Worm (Caenorhabditis elegans): ENCODE measurements around the gene C08E3.13.

Gene C08E3.13

DNA sequence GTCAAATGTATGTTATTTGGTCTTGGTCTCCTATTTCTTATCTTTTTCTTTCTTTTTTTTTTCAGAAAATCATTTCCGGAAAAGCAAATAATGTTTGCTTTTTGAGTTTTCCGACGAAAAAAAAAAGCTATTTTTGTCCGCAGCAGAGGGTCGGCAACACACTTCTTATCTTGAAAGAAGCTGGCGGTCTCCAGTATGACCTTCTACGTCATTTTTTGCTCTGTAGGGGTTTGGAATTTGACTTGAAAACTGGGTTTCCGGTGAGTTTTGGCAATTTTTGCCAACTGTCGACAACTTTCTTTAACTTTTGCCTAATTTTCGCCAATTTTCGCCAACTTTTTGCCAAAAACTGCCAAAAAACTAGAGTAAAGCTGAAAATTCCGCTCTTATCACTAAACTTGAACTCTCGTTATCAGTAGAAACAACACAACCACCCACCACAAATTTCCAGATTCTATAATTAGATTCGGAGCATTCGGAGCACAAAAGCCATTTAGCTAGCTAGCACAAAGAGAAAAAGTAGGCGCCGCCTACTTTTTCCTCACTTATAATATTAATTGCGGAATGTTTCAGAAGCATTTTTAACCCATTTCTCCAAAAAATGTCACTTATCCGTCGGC is 38.3 kb upstream of the C08E3.13 start, which contains the start of gene nhx-6:
Gene nhx-6, plus strand, starts transcription at position 570 of the 620 bp plus-strand sequence.
- TF ChIP-seq mls-2 (tag; optimal IDR thresholded peaks at IDR 0.05), result no peak
- TF ChIP-seq snpc-4 (tag; optimal IDR thresholded peaks at IDR 0.05), result no peak
- no peak for TF ChIP-seq lin-13 (tag; optimal IDR thresholded peaks at IDR 0.05)
- no peak for TF ChIP-seq nhr-237 (tag; optimal IDR thresholded peaks at IDR 0.05)
- TF ChIP-seq M03D4.4 (tag; optimal IDR thresholded peaks at IDR 0.05), result no peak
- TF ChIP-seq unc-39 (tag; optimal IDR thresholded peaks at IDR 0.05), result no peak
- TF ChIP-seq ham-2 (GFP tag; optimal IDR thresholded peaks at IDR 0.05), result no peak
- TF ChIP-seq lsy-2 (tag; optimal IDR thresholded peaks at IDR 0.05), result no peak
- no peak for TF ChIP-seq ces-1 (GFP tag; optimal IDR thresholded peaks at IDR 0.05)
- no peak for TF ChIP-seq cnd-1 (tag; optimal IDR thresholded peaks at IDR 0.05)
- no peak for TF ChIP-seq drap-1 (GFP tag; optimal IDR thresholded peaks at IDR 0.05)
- no peak for TF ChIP-seq mep-1 (tag; optimal IDR thresholded peaks at IDR 0.05)
- no peak for TF ChIP-seq ztf-11 (tag; optimal IDR thresholded peaks at IDR 0.05)
- no peak for TF ChIP-seq ceh-39 (tag; optimal IDR thresholded peaks at IDR 0.05)

DNA sequence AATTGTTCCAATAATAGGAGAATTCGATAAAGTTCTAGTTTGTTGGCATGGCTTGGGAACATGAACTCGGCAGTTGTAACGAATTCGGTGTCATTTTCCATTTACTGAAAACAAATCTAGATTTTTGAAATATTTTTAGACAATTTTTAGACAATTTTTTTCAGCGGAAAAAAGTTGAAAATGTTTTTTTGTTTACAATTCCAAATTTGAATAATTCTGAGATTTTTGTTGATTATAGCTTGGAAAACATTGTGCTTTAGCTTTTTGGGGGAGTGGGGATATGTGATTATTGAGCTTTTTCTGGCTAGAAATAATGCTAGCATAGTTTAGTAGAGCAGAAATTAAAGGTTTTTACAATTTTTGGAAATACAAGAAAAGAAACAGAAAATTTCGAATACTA is 36.8 kb upstream of the C08E3.13 start, which contains the start of gene srw-97:
Gene srw-97, minus strand, starts transcription at position 101 of the 400 bp plus-strand sequence.
- TF ChIP-seq sptf-1 (tag; optimal IDR thresholded peaks at IDR 0.05) (no peak), drap-1 (GFP tag; optimal IDR thresholded peaks at IDR 0.05) (no peak), sem-2 (GFP tag; optimal IDR thresholded peaks at IDR 0.05) (no peak), lin-13 (tag; optimal IDR thresholded peaks at IDR 0.05) (no peak), unc-62 (GFP tag; optimal IDR thresholded peaks at IDR 0.05) (no peak), M03D4.4 (tag; optimal IDR thresholded peaks at IDR 0.05) (no peak)

DNA sequence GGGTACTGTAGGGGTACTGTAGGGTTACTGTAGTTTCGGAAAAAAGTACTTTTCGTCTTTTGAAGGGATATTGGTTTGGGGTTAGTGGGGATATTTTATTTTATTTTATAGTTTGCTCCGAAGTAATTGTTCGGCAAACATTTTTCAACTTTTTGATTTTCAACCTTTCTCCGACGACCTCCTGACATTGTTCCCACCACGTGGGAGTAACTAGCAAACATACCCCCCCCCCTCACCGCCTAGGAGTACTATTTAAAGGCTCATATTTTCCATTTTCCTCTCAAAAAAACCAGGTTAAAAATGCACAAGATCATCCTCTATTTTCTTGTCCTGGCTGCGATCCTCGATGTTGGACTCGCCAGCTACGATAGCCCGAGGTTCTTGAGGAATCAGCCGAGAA is 33.9 kb upstream of the C08E3.13 start, which contains the start of gene srlf-29:
Gene srlf-29, plus strand, starts transcription at position 301 of the 400 bp plus-strand sequence.
- no peak for TF ChIP-seq ceh-43 (GFP tag; optimal IDR thresholded peaks at IDR 0.05)
- TF ChIP-seq nhr-2 (tag; optimal IDR thresholded peaks at IDR 0.05), result no peak
- TF ChIP-seq blmp-1 (tag; optimal IDR thresholded peaks at IDR 0.05), result no peak
- no peak for TF ChIP-seq ham-2 (GFP tag; optimal IDR thresholded peaks at IDR 0.05)
- no peak for TF ChIP-seq M03D4.4 (tag; optimal IDR thresholded peaks at IDR 0.05)
- no peak for TF ChIP-seq sem-2 (GFP tag; optimal IDR thresholded peaks at IDR 0.05)
- TF ChIP-seq mep-1 (tag; optimal IDR thresholded peaks at IDR 0.05), result no peak
- TF ChIP-seq nhr-237 (tag; optimal IDR thresholded peaks at IDR 0.05), result no peak
- TF ChIP-seq pha-4 (tag; optimal IDR thresholded peaks at IDR 0.05), result no peak
- no peak for TF ChIP-seq hlh-1 (tag; optimal IDR thresholded peaks at IDR 0.05)
- no peak for TF ChIP-seq nhr-28 (tag; optimal IDR thresholded peaks at IDR 0.05)
- TF ChIP-seq drap-1 (GFP tag; optimal IDR thresholded peaks at IDR 0.05), result no peak
- no peak for TF ChIP-seq cnd-1 (tag; optimal IDR thresholded peaks at IDR 0.05)
- TF ChIP-seq unc-120 (tag; optimal IDR thresholded peaks at IDR 0.05; ENCODE audit: poor library complexity, severe bottlenecking), result no peak
- TF ChIP-seq flh-1 (GFP tag; optimal IDR thresholded peaks at IDR 0.05), result no peak
- no peak for TF ChIP-seq unc-62 (GFP tag; optimal IDR thresholded peaks at IDR 0.05)
- TF ChIP-seq mab-5 (tag; optimal IDR thresholded peaks at IDR 0.05), result no peak
- no peak for TF ChIP-seq elt-1 (tag; optimal IDR thresholded peaks at IDR 0.05; ENCODE audit: borderline replicate concordance, insufficient read depth)
- no peak for TF ChIP-seq ces-1 (GFP tag; optimal IDR thresholded peaks at IDR 0.05)
- no peak for TF ChIP-seq ceh-39 (tag; optimal IDR thresholded peaks at IDR 0.05)

DNA sequence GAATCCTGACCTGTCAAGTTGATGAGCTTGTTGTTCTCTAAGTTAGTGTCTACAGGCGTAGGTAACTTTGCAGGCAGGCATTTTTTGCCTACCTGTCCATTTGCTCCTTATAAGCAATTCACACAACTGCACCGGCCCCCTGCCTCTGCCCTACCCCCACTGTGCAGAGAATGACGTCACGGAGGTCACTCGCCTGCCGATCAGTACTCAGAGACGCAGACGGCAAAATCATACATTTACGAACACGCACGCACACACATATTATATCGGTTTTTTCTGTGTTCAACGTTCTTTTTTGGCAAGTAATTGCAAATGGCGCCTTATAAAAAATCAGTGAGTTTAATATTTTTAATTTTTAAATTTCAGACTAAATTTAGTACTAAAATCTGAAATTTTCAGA is 31.4 kb upstream of the C08E3.13 start, which contains the start of gene duxl-1:
Gene duxl-1, plus strand, starts transcription at position 184 of the 400 bp plus-strand sequence.
- TF ChIP-seq flh-1 (GFP tag; optimal IDR thresholded peaks at IDR 0.05) (no peak), cnd-1 (tag; optimal IDR thresholded peaks at IDR 0.05) (peak; percentile 21), zip-8 (tag; optimal IDR thresholded peaks at IDR 0.05) (peak; percentile 8), pha-4 (tag; optimal IDR thresholded peaks at IDR 0.05) (peak; percentile 31), ztf-11 (tag; optimal IDR thresholded peaks at IDR 0.05) (peak; percentile 45), mep-1 (tag; optimal IDR thresholded peaks at IDR 0.05) (peak; percentile 10), ces-1 (GFP tag; optimal IDR thresholded peaks at IDR 0.05) (no peak), ceh-39 (tag; optimal IDR thresholded peaks at IDR 0.05) (peak; percentile 93), M03D4.4 (tag; optimal IDR thresholded peaks at IDR 0.05) (no peak), sem-2 (GFP tag; optimal IDR thresholded peaks at IDR 0.05) (no peak), unc-120 (tag; optimal IDR thresholded peaks at IDR 0.05; ENCODE audit: poor library complexity, severe bottlenecking) (no peak)

DNA sequence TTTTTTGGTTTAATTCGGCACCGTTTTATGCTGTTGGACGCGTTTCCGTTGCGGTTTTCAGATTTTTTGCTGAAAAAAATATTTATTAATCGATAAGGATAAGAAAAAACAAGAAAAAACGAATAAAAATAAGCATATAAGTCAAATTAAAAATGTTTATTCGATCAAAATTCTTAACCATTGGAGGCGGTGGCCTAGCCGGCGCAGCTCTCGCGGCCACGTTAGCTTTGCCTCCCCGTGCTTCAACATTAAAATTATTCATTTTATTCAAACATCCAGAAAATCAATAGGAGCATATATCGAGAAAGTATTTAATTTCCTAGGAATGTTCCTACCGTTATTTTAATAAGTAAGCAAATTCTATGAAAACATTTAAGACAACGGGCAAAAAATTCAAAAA is 30.8 kb upstream of the C08E3.13 start, which contains the start of gene ZC204.14:
Gene ZC204.14, minus strand, starts transcription at position 69 of the 400 bp plus-strand sequence.
- no peak for TF ChIP-seq zip-8 (tag; optimal IDR thresholded peaks at IDR 0.05)
- TF ChIP-seq elt-3 (tag; optimal IDR thresholded peaks at IDR 0.05), result no peak
- TF ChIP-seq unc-62 (GFP tag; optimal IDR thresholded peaks at IDR 0.05), result no peak
- no peak for TF ChIP-seq ham-2 (GFP tag; optimal IDR thresholded peaks at IDR 0.05)
- no peak for TF ChIP-seq unc-120 (tag; optimal IDR thresholded peaks at IDR 0.05; ENCODE audit: poor library complexity, severe bottlenecking)
- no peak for TF ChIP-seq mab-5 (tag; optimal IDR thresholded peaks at IDR 0.05)
- TF ChIP-seq lin-13 (tag; optimal IDR thresholded peaks at IDR 0.05), result no peak
- TF ChIP-seq sem-2 (GFP tag; optimal IDR thresholded peaks at IDR 0.05), result no peak
- no peak for TF ChIP-seq mep-1 (tag; optimal IDR thresholded peaks at IDR 0.05)
- no peak for TF ChIP-seq lsy-2 (tag; optimal IDR thresholded peaks at IDR 0.05)
- no peak for TF ChIP-seq bed-3 (GFP tag; optimal IDR thresholded peaks at IDR 0.05)
- TF ChIP-seq blmp-1 (tag; optimal IDR thresholded peaks at IDR 0.05), result no peak
- TF ChIP-seq drap-1 (GFP tag; optimal IDR thresholded peaks at IDR 0.05), result no peak
- no peak for TF ChIP-seq hlh-1 (tag; optimal IDR thresholded peaks at IDR 0.05)
- no peak for TF ChIP-seq unc-39 (tag; optimal IDR thresholded peaks at IDR 0.05)
- no peak for TF ChIP-seq flh-1 (GFP tag; optimal IDR thresholded peaks at IDR 0.05)
- no peak for TF ChIP-seq ceh-83 (GFP tag; optimal IDR thresholded peaks at IDR 0.05)
- TF ChIP-seq tbx-8 (GFP tag; optimal IDR thresholded peaks at IDR 0.05), result no peak
- no peak for TF ChIP-seq ceh-43 (GFP tag; optimal IDR thresholded peaks at IDR 0.05)

All from whole organism, mixed stage, embryonic.